Fruit fly (Drosophila melanogaster) whole organism, embryonic: ENCODE results near the gene RpL32.

Experiments used
- CG11085 ChIP-seq: fragments of 200-800 bp; sonication (Bioruptor generic); IDR thresholded peaks from 2 replicates; pipeline ENCODE4 v1.3.6; 2022; ENCODE audit warnings: missing biosample characterization, missing genetic modification characterization
- CG17186 ChIP-seq: fragments of 200-800 bp; sonication (Bioruptor generic); optimal IDR thresholded peaks from 3 replicates; lab custom pipeline; 2017; ENCODE audit warnings: missing biosample characterization, missing genetic modification reagents, missing genetic modification characterization
- CG31224 ChIP-seq: fragments of 200-800 bp; sonication (Bioruptor generic); IDR thresholded peaks from 2 replicates; pipeline ENCODE4 v1.3.6; 2022; ENCODE audit warnings: missing biosample characterization, missing genetic modification characterization
- CG7357 ChIP-seq: fragments of 200-800 bp; sonication (Bioruptor generic); IDR thresholded peaks from 3 replicates; pipeline ENCODE4 v1.3.6; 2022; ENCODE audit warnings: missing biosample characterization, missing genetic modification characterization
- ase ChIP-seq: fragments of 200-800 bp; sonication (Bioruptor generic); IDR thresholded peaks from 3 replicates; pipeline ENCODE4 v1.3.6; 2022; ENCODE audit warnings: missing biosample characterization, missing genetic modification characterization
- h ChIP-seq: fragments of >200 bp; optimal IDR thresholded peaks from 2 replicates; lab custom pipeline; 2017
- shn ChIP-seq: fragments of 200-800 bp; sonication (Bioruptor generic); optimal IDR thresholded peaks from 3 replicates; lab custom pipeline; 2016; ENCODE audit warnings: missing biosample characterization, missing genetic modification characterization
- sug ChIP-seq: fragments of 200-800 bp; optimal IDR thresholded peaks from 2 replicates; lab custom pipeline; 2019; ENCODE audit warnings: missing biosample characterization, mild to moderate bottlenecking, missing genetic modification characterization, moderate library complexity
- trem ChIP-seq: fragments of 200-800 bp; optimal IDR thresholded peaks from 3 replicates; lab custom pipeline; 2019; ENCODE audit warnings: missing biosample characterization, mild to moderate bottlenecking, missing genetic modification characterization, moderate library complexity
- tx ChIP-seq: fragments of 200-800 bp; sonication (Bioruptor generic); optimal IDR thresholded peaks from 2 replicates; lab custom pipeline; 2016; ENCODE audit warnings: missing biosample characterization, missing genetic modification characterization
- zen2 ChIP-seq: fragments of 200-800 bp; sonication (Bioruptor generic); IDR thresholded peaks from 3 replicates; pipeline ENCODE4 v1.3.6; 2022; ENCODE audit warnings: missing biosample characterization, missing genetic modification characterization; ENCODE audit not compliant: partially characterized antibody

- no peak for TF ChIP-seq CG17186 (GFP tag; lab: Kevin White, UChicago)
- TF ChIP-seq CG7357: no peak
- no peak for TF ChIP-seq zen2 (GFP tag; lab: Robert Waterston, UW)
- TF ChIP-seq CG11085: no peak
- TF ChIP-seq sug (tag; lab: Kevin White, UChicago): no peak
- TF ChIP-seq h (lab: Kevin White, UChicago): no peak
- TF ChIP-seq CG31224 (GFP tag; lab: Robert Waterston, UW): no peak
- TF ChIP-seq shn (GFP tag; lab: Kevin White, UChicago): no peak
- no peak for TF ChIP-seq ase
- TF ChIP-seq tx (GFP tag; lab: Kevin White, UChicago): no peak
- TF ChIP-seq trem (tag; lab: Kevin White, UChicago): no peak
These were observed 5.1 kb downstream of the RpL32 start for dm6 chr3R:30040879-30041278.
